Worm (Caenorhabditis elegans) whole organism, mixed stage, embryonic: ENCODE data around the gene F38B7.3.

Experiments used
- blmp-1 ChIP-seq: fragments of 150-350 bp; optimal IDR thresholded peaks from 2 replicates; lab custom pipeline; 2014; ENCODE audit warnings: missing biosample characterization, missing genetic modification characterization
- lin-13 ChIP-seq: fragments of 150-350 bp; optimal IDR thresholded peaks from 2 replicates; lab custom pipeline; 2014; ENCODE audit warnings: missing biosample characterization, missing genetic modification characterization
- mab-5 ChIP-seq: fragments of 150-350 bp; optimal IDR thresholded peaks from 2 replicates; lab custom pipeline; 2014; ENCODE audit warnings: missing biosample characterization, missing genetic modification characterization
- mep-1 ChIP-seq: fragments of 150-350 bp; optimal IDR thresholded peaks from 2 replicates; lab custom pipeline; 2017; ENCODE audit warnings: missing biosample characterization, missing genetic modification reagents, missing genetic modification characterization, inconsistent platforms
- nhr-12 ChIP-seq: fragments of 150-350 bp; optimal IDR thresholded peaks from 2 replicates; lab custom pipeline; 2014; ENCODE audit warnings: missing biosample characterization, missing genetic modification characterization
- pha-4 ChIP-seq: fragments of 150-350 bp; optimal IDR thresholded peaks from 2 replicates; lab custom pipeline; 2018; ENCODE audit warnings: missing biosample characterization, missing genetic modification reagents, missing genetic modification characterization
- unc-62 ChIP-seq: fragments of 150-350 bp; optimal IDR thresholded peaks from 2 replicates; lab custom pipeline; 2014; ENCODE audit warnings: missing biosample characterization, missing genetic modification reagents, missing genetic modification characterization

DNA sequence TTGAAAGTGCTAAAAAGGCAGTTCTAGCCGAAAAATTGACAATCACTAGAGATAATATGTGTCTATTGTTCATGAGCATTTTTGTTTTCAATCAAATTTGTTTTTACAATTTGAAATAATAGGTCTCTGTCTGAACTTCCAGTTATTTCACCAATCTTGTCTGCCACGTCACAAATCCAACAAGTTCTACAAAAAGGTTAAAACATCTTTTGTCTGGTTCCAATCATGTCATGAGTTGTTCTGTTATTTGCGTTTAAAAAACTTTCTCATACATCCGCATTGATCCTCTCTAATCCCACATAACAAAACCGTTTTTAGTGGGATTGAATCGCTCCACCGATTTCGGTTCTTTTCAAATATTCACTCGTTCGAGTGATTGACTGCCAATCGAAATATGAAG lies 51.9 kb downstream of the F38B7.3 start, which contains the start of gene F35B12.9:
- TF ChIP-seq blmp-1 (tag; lab: Kevin White, UChicago) (no peak), pha-4 (tag; lab: Kevin White, UChicago) (no peak), lin-13 (tag; lab: Kevin White, UChicago) (no peak), unc-62 (GFP tag; lab: Kevin White, UChicago) (no peak), nhr-12 (no peak), mep-1 (tag; lab: Kevin White, UChicago) (no peak), mab-5 (tag; lab: Kevin White, UChicago) (no peak)
